Worm (Caenorhabditis elegans) whole organism, late embryonic: ENCODE results near the gene mpk-1.

Experiments used
- C08G9.2 ChIP-seq: sonication (generic microtip); optimal IDR thresholded peaks from 2 replicates; lab custom pipeline; 2016; ENCODE audit warnings: mild to moderate bottlenecking, missing genetic modification characterization, moderate library complexity, missing compliant biosample characterization
- C38D4.7 ChIP-seq: fragments of 200-800 bp; sonication (Bioruptor generic); optimal IDR thresholded peaks from 2 replicates; lab custom pipeline; 2018; ENCODE audit warnings: mild to moderate bottlenecking, missing genetic modification characterization, moderate library complexity, missing compliant biosample characterization
- F13H6.1 ChIP-seq: sonication (generic microtip); optimal IDR thresholded peaks from 2 replicates; lab custom pipeline; 2016; ENCODE audit warnings: missing genetic modification characterization, missing compliant biosample characterization
- K02D7.2 ChIP-seq: sonication (generic microtip); optimal IDR thresholded peaks from 2 replicates; lab custom pipeline; 2017; ENCODE audit warnings: mild to moderate bottlenecking, missing genetic modification characterization, missing compliant biosample characterization
- K09A11.1 ChIP-seq: sonication (generic microtip); optimal IDR thresholded peaks from 2 replicates; lab custom pipeline; 2017; ENCODE audit warnings: antibody characterized with exemption, mild to moderate bottlenecking, missing genetic modification characterization, missing compliant biosample characterization; ENCODE audit not compliant: insufficient read depth
- Y22D7AL.16 ChIP-seq: sonication (generic microtip); optimal IDR thresholded peaks from 2 replicates; lab custom pipeline; 2016; ENCODE audit warnings: missing genetic modification characterization, missing compliant biosample characterization
- ahr-1 ChIP-seq: sonication (generic microtip); optimal IDR thresholded peaks from 2 replicates; lab custom pipeline; 2016; ENCODE audit warnings: missing genetic modification characterization, missing compliant biosample characterization
- ama-1 ChIP-seq: fragments of 150-350 bp; optimal IDR thresholded peaks from 2 replicates; lab custom pipeline; 2014
- ceh-14 ChIP-seq: sonication (generic microtip); optimal IDR thresholded peaks from 2 replicates; lab custom pipeline; 2016; ENCODE audit warnings: missing genotype, missing genetic modification characterization, missing compliant biosample characterization
- ceh-18 ChIP-seq: sonication (generic microtip); optimal IDR thresholded peaks from 2 replicates; lab custom pipeline; 2016; ENCODE audit warnings: missing genetic modification characterization, missing compliant biosample characterization
- ceh-2 ChIP-seq: sonication (generic microtip); optimal IDR thresholded peaks from 2 replicates; lab custom pipeline; 2016; ENCODE audit warnings: missing genotype, missing genetic modification characterization, missing compliant biosample characterization
- ceh-24 ChIP-seq: sonication (generic microtip); optimal IDR thresholded peaks from 2 replicates; lab custom pipeline; 2016; ENCODE audit warnings: mild to moderate bottlenecking, missing genetic modification characterization, missing compliant biosample characterization
- ceh-30 ChIP-seq: fragments of 150-350 bp; optimal IDR thresholded peaks from 2 replicates; lab custom pipeline; 2014; ENCODE audit warnings: missing biosample characterization, missing genetic modification characterization
- ceh-31 ChIP-seq: sonication (generic microtip); optimal IDR thresholded peaks from 2 replicates; lab custom pipeline; 2016; ENCODE audit warnings: missing genetic modification characterization, missing compliant biosample characterization
- ceh-34 ChIP-seq: sonication (generic microtip); optimal IDR thresholded peaks from 2 replicates; lab custom pipeline; 2016; ENCODE audit warnings: mild to moderate bottlenecking, missing genetic modification characterization, missing compliant biosample characterization
- ceh-48 ChIP-seq: sonication (generic microtip); optimal IDR thresholded peaks from 2 replicates; lab custom pipeline; 2016; ENCODE audit warnings: missing genetic modification characterization, inconsistent platforms, missing compliant biosample characterization
- ceh-6 ChIP-seq: fragments of 200-800 bp; sonication (Bioruptor generic); optimal IDR thresholded peaks from 2 replicates; lab custom pipeline; 2018; ENCODE audit warnings: mild to moderate bottlenecking, missing genetic modification characterization, missing compliant biosample characterization
- che-1 ChIP-seq: sonication (generic microtip); optimal IDR thresholded peaks from 2 replicates; lab custom pipeline; 2016; ENCODE audit warnings: mild to moderate bottlenecking, missing genetic modification characterization, missing compliant biosample characterization
- dve-1 ChIP-seq: sonication (generic microtip); optimal IDR thresholded peaks from 2 replicates; lab custom pipeline; 2017; ENCODE audit warnings: antibody characterized with exemption, mild to moderate bottlenecking, missing genetic modification characterization, missing compliant biosample characterization
- elt-2 ChIP-seq: sonication (generic microtip); optimal IDR thresholded peaks from 2 replicates; lab custom pipeline; 2016; ENCODE audit warnings: missing genetic modification reagents, missing genetic modification characterization, missing compliant biosample characterization
- elt-4 ChIP-seq: sonication (generic microtip); optimal IDR thresholded peaks from 2 replicates; lab custom pipeline; 2016; ENCODE audit warnings: missing genetic modification characterization, missing compliant biosample characterization
- ets-4 ChIP-seq: sonication (generic microtip); optimal IDR thresholded peaks from 2 replicates; lab custom pipeline; 2016; ENCODE audit warnings: missing genetic modification characterization, missing compliant biosample characterization
- fkh-10 ChIP-seq: fragments of 150-350 bp; optimal IDR thresholded peaks from 2 replicates; lab custom pipeline; 2014; ENCODE audit warnings: missing biosample characterization, missing genetic modification reagents, missing genetic modification characterization
- gmeb-2 ChIP-seq: sonication (generic microtip); optimal IDR thresholded peaks from 2 replicates; lab custom pipeline; 2016; ENCODE audit warnings: missing genetic modification characterization, inconsistent platforms, missing compliant biosample characterization
- hlh-13 ChIP-seq: fragments of 200-800 bp; sonication (Bioruptor generic); optimal IDR thresholded peaks from 2 replicates; lab custom pipeline; 2018; ENCODE audit warnings: mild to moderate bottlenecking, missing genetic modification characterization, missing compliant biosample characterization
- hlh-15 ChIP-seq: sonication (generic microtip); optimal IDR thresholded peaks from 2 replicates; lab custom pipeline; 2016; ENCODE audit warnings: missing genetic modification characterization, missing compliant biosample characterization
- hlh-30 ChIP-seq: sonication (generic microtip); optimal IDR thresholded peaks from 2 replicates; lab custom pipeline; 2017; ENCODE audit warnings: antibody characterized with exemption, missing genetic modification characterization, missing compliant biosample characterization; ENCODE audit not compliant: insufficient read depth
- hlh-6 ChIP-seq: sonication (generic microtip); optimal IDR thresholded peaks from 2 replicates; lab custom pipeline; 2016; ENCODE audit warnings: missing genotype, missing genetic modification characterization, missing compliant biosample characterization
- hlh-8 ChIP-seq: sonication (generic microtip); optimal IDR thresholded peaks from 2 replicates; lab custom pipeline; 2016; ENCODE audit warnings: missing genotype, missing genetic modification characterization, missing compliant biosample characterization
- lim-6 ChIP-seq: sonication (generic microtip); optimal IDR thresholded peaks from 2 replicates; lab custom pipeline; 2016; ENCODE audit warnings: missing genetic modification characterization, missing compliant biosample characterization
- lin-11 ChIP-seq: fragments of 200-800 bp; sonication (Bioruptor generic); optimal IDR thresholded peaks from 2 replicates; lab custom pipeline; 2018; ENCODE audit warnings: mild to moderate bottlenecking, missing genetic modification characterization, missing compliant biosample characterization
- madf-2 ChIP-seq: sonication (generic microtip); optimal IDR thresholded peaks from 2 replicates; lab custom pipeline; 2017; ENCODE audit warnings: missing genetic modification characterization, missing compliant biosample characterization
- mec-3 ChIP-seq: sonication (generic microtip); optimal IDR thresholded peaks from 2 replicates; lab custom pipeline; 2016; ENCODE audit warnings: borderline replicate concordance, missing genetic modification characterization, missing compliant biosample characterization
- nfya-1 ChIP-seq: sonication (generic microtip); optimal IDR thresholded peaks from 2 replicates; lab custom pipeline; 2017; ENCODE audit warnings: missing genetic modification characterization, mild to moderate bottlenecking, missing compliant biosample characterization, antibody characterized with exemption, moderate library complexity
- npax-4 ChIP-seq: sonication (generic microtip); optimal IDR thresholded peaks from 2 replicates; lab custom pipeline; 2016; ENCODE audit warnings: missing genetic modification characterization, missing compliant biosample characterization
- pax-1 ChIP-seq: fragments of 150-350 bp; optimal IDR thresholded peaks from 2 replicates; lab custom pipeline; 2014; ENCODE audit warnings: missing biosample characterization, missing genetic modification characterization
- pha-4 ChIP-seq: fragments of 150-350 bp; optimal IDR thresholded peaks from 2 replicates; lab custom pipeline; 2018; ENCODE audit warnings: missing biosample characterization, missing genetic modification reagents, missing genetic modification characterization
- ref-2 ChIP-seq: sonication (generic microtip); optimal IDR thresholded peaks from 2 replicates; lab custom pipeline; 2016; ENCODE audit warnings: missing genetic modification characterization, missing compliant biosample characterization
- rnt-1 ChIP-seq: sonication (generic microtip); optimal IDR thresholded peaks from 2 replicates; lab custom pipeline; 2016; ENCODE audit warnings: missing genetic modification characterization, missing compliant biosample characterization
- sdc-2 ChIP-seq: sonication (generic microtip); optimal IDR thresholded peaks from 2 replicates; lab custom pipeline; 2016; ENCODE audit warnings: missing genotype, missing genetic modification characterization, missing compliant biosample characterization
- syd-9 ChIP-seq: sonication (generic microtip); optimal IDR thresholded peaks from 2 replicates; lab custom pipeline; 2016; ENCODE audit warnings: mild to moderate bottlenecking, missing genetic modification characterization, moderate library complexity, missing compliant biosample characterization
- tbx-2 ChIP-seq: sonication (generic microtip); optimal IDR thresholded peaks from 2 replicates; lab custom pipeline; 2016; ENCODE audit warnings: missing genetic modification characterization, missing compliant biosample characterization
- tbx-7 ChIP-seq: sonication (generic microtip); optimal IDR thresholded peaks from 2 replicates; lab custom pipeline; 2016; ENCODE audit warnings: missing genotype, missing genetic modification characterization, missing compliant biosample characterization
- ttx-3 ChIP-seq: sonication (generic microtip); optimal IDR thresholded peaks from 2 replicates; lab custom pipeline; 2016; ENCODE audit warnings: missing genetic modification reagents, missing genetic modification characterization, missing compliant biosample characterization
- unc-3 ChIP-seq, 2 experiments: fragments of 200-800 bp in 1 of 2; sonication (Bioruptor generic) in 1 of 2; sonication (generic microtip) in 1 of 2; conservative IDR thresholded peaks in 1 of 2; optimal IDR thresholded peaks in 1 of 2; 2 replicates each; pipeline versions ENCODE4 v1.3.6 to Lab custom; 2016 to 2022; ENCODE audit warnings: missing compliant biosample characterization in 2 of 2, missing genetic modification characterization in 2 of 2, missing genetic modification reagents in 1 of 2
- unc-42 ChIP-seq: sonication (generic microtip); optimal IDR thresholded peaks from 2 replicates; lab custom pipeline; 2016; ENCODE audit warnings: missing genotype, missing genetic modification characterization, missing compliant biosample characterization
- unc-55 ChIP-seq: sonication (generic microtip); optimal IDR thresholded peaks from 2 replicates; lab custom pipeline; 2017; ENCODE audit warnings: missing biosample characterization, missing genetic modification reagents, missing genetic modification characterization
- zip-5 ChIP-seq: sonication (generic microtip); optimal IDR thresholded peaks from 2 replicates; lab custom pipeline; 2016; ENCODE audit warnings: missing genetic modification characterization, missing compliant biosample characterization
- ztf-16 ChIP-seq: sonication (generic microtip); optimal IDR thresholded peaks from 2 replicates; lab custom pipeline; 2017; ENCODE audit warnings: missing genetic modification characterization, missing compliant biosample characterization

The mpk-1 gene

DNA sequence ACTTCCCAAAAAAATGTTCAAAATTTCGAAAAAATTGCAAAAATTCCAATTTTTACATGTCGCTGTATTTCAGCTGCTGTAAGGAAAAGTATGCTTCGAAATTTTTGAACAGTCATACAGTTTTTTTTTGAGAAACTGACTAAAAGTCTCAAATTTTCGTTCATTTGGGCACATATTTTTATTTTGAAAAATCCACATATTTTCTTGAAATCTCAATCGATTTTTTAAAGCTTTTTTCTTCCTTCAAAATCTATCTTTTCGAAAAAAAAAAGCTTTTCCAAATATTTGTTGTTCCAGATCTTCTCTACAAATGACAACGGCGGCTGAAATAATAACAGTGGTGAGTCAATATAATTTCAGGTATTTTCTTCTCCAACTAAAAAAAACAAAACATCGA lies 30.9 kb downstream of the mpk-1 start, which contains the start of gene asd-1:
Gene asd-1, plus strand, starts transcription at position 298 of the 397 bp plus-strand sequence.
- TF ChIP-seq ztf-16, result no peak
- TF ChIP-seq ama-1 (lab: Kevin White, UChicago), result no peak
- TF ChIP-seq tbx-7, result no peak
- no peak for TF ChIP-seq ets-4 (tag; lab: Kevin White, UChicago)
- TF ChIP-seq ref-2 (tag; lab: Kevin White, UChicago), result no peak
- no peak for TF ChIP-seq ahr-1
- no peak for TF ChIP-seq ceh-34 (tag; lab: Kevin White, UChicago)
- no peak for TF ChIP-seq rnt-1 (tag; lab: Kevin White, UChicago)
- no peak for TF ChIP-seq hlh-13
- TF ChIP-seq che-1, result no peak
- TF ChIP-seq mec-3, result no peak
- no peak for TF ChIP-seq gmeb-2 (tag; lab: Kevin White, UChicago)
- no peak for TF ChIP-seq npax-4 (tag; lab: Kevin White, UChicago)

DNA sequence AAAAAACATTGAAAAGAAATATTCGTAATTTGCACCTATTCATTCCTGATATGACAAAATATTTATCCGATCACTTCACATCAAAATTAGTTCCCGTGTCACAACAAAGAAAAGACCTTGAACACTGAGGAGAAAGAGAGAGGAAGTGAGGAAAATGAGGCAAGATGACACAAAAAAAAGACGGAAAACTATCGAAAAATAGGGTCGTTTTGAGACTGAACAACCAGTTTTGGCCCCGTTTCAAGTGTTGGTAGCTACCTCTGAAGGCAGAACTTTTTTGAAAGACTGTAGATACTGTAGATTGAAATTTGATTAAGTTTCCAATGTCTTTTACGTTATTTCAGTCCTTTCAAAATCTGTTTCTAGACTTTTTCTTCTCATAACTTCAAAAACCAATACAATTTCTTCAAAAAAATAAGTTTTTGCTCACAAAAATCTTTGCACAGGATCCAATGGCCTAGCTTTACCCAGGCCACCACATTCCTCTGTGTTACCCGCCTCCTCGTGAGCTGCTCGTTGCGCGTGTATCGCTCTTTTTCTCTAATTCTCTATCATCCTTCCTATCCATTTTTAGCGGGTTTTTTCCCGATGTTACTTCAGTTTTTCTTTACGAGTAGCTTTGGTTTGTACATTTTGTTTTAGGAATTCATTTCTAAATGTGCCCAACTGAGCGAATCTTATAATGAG lies 31.5 kb downstream of the mpk-1 start:
- TF ChIP-seq pax-1 (tag; lab: Kevin White, UChicago), result peak; percentile 31
- no peak for TF ChIP-seq unc-3 (GFP tag; conservative IDR thresholded peaks at IDR 0.05; lab: Robert Waterston, UW)
- no peak for TF ChIP-seq unc-3 (tag; optimal IDR thresholded peaks at IDR 0.05; lab: Kevin White, UChicago)
- TF ChIP-seq ets-4 (tag; lab: Kevin White, UChicago), result peak; percentile 71
- TF ChIP-seq hlh-6 (tag; lab: Kevin White, UChicago), result no peak
- peak; percentile 67 for TF ChIP-seq nfya-1 (tag; lab: Kevin White, UChicago)
- TF ChIP-seq K02D7.2, result no peak
- no peak for TF ChIP-seq hlh-15 (tag; lab: Kevin White, UChicago)
- TF ChIP-seq ttx-3 (tag; lab: Kevin White, UChicago), result no peak
- peak; percentile 33 for TF ChIP-seq hlh-8 (tag; lab: Kevin White, UChicago)
- TF ChIP-seq K09A11.1, result no peak
- TF ChIP-seq che-1, result no peak
- peak; percentile 41 for TF ChIP-seq F13H6.1
- no peak for TF ChIP-seq ceh-48 (tag; lab: Kevin White, UChicago)
- peak; percentile 69 for TF ChIP-seq tbx-7
- peak; percentile 61 for TF ChIP-seq lim-6 (tag; lab: Kevin White, UChicago)
- TF ChIP-seq sdc-2, result peak; percentile 19
- no peak for TF ChIP-seq syd-9
- TF ChIP-seq elt-4 (tag; lab: Kevin White, UChicago), result no peak
- peak; percentile 51 for TF ChIP-seq ref-2 (tag; lab: Kevin White, UChicago)
- TF ChIP-seq elt-2 (tag; lab: Kevin White, UChicago), result peak; percentile 34
- no peak for TF ChIP-seq C38D4.7 (GFP tag; lab: Kevin White, UChicago)
- no peak for TF ChIP-seq lin-11
- no peak for TF ChIP-seq hlh-13
- peak; percentile 89 for TF ChIP-seq ceh-31 (tag; lab: Kevin White, UChicago)
- no peak for TF ChIP-seq ceh-24 (tag; lab: Kevin White, UChicago)
- TF ChIP-seq hlh-30, result peak; percentile 93
- TF ChIP-seq ceh-30, result no peak
- no peak for TF ChIP-seq dve-1 (tag; lab: Kevin White, UChicago)
- peak; percentile 75 for TF ChIP-seq zip-5 (tag; lab: Kevin White, UChicago)
- peak; percentile 81 for TF ChIP-seq tbx-2 (tag; lab: Kevin White, UChicago)
- TF ChIP-seq rnt-1 (tag; lab: Kevin White, UChicago), result peak; percentile 64
- no peak for TF ChIP-seq fkh-10 (GFP tag; lab: Kevin White, UChicago)
- TF ChIP-seq gmeb-2 (tag; lab: Kevin White, UChicago), result no peak
- no peak for TF ChIP-seq Y22D7AL.16
- TF ChIP-seq ceh-18 (tag; lab: Kevin White, UChicago), result peak; percentile 53
- TF ChIP-seq C08G9.2 (tag; lab: Kevin White, UChicago), result peak; percentile 89
- peak; percentile 47 for TF ChIP-seq unc-42 (tag; lab: Kevin White, UChicago)
- TF ChIP-seq pha-4 (tag; lab: Kevin White, UChicago), result no peak
- no peak for TF ChIP-seq ceh-6
- TF ChIP-seq ceh-34 (tag; lab: Kevin White, UChicago), result peak; percentile 28
- no peak for TF ChIP-seq ahr-1
- TF ChIP-seq mec-3, result peak; percentile 78
- peak; percentile 51 for TF ChIP-seq unc-55 (GFP tag; lab: Kevin White, UChicago)
- no peak for TF ChIP-seq madf-2
- TF ChIP-seq ceh-2, result peak; percentile 85
- TF ChIP-seq ceh-14 (tag; lab: Kevin White, UChicago), result peak; percentile 19
